Fruit fly (Drosophila melanogaster): ENCODE measurements around the gene RpS27A.

The RpS27A gene

DNA sequence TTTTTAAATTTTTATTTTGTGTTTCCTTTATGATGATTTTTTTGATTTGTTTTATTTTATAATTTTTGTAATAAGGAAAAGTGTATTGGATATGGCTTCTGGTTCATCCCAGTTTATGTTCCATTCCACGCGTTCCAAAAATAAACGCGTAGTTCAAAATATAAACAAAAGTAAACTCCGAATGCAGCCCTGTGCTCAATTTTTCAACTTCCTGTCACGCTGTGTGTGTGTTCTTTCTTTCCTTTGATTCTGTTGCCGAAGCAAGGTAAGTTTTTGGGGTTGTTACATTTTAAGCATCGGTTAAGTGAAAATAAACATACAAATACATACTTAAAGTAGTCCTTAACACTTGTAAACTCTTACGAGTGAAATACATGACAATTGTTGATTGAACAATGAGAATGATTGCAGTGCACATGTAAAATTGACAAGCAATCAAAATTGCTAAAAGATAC is at the start of gene RpS27A, which contains the start of gene Ip259:
TSS of gene RpS27A (plus strand) at position 231 of the 455 bp plus-strand sequence.
TSS of gene Ip259 (plus strand) at position 231 of the 455 bp plus-strand sequence.
- no peak for TF ChIP-seq noc (tag; optimal IDR thresholded peaks at IDR 0.05)

dm6 chr2L:10362408-10363067 is 45.6 kb upstream of the RpS27A start, which contains the start of the genes Cand1 and pim:
Gene Cand1 (minus strand): TSS chr2L:10362707.
Gene pim (plus strand): TSS chr2L:10362989.
- no peak for TF ChIP-seq noc (tag; optimal IDR thresholded peaks at IDR 0.05)

DNA sequence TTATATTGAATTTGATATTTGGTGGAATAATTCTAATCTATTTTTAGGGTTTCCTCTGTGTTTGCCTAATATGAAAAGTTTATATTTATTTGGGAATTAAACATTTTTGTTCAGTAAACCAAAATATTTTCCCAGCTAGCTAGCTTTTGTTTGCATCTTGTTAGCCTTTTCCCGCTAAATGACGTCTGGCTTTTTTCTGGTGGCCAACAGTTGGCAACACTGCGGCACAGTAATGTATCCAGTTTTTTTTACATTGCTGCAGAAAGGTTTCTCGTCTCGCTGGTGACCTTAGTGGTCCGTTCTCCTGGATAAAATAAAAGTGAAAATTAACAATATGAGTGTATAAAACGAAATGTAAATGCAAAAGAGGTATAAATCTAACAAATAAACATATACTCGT is 43.9 kb upstream of the RpS27A start, which contains the start of gene lft:
TSS of gene lft (plus strand) at position 243 of the 400 bp plus-strand sequence.
- TF ChIP-seq noc (tag; optimal IDR thresholded peaks at IDR 0.05): no peak

DNA sequence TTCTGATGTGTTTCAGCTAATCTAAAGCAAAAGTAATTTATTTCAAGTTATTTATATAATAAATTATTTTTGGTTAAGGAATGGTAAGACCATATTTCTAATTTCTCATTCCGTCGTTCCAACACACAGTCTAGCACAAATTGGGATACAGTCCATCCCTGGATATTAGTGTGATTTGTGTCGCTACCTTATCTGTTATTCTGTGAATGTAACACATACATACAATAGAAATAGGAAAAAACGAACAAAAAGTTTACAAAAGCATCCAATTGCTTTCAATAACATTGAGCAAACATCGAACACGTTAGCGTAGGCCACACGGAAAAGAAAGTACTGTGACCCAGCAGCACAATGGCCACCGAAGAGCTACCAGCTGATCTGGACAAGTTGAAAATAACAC is 41.6 kb upstream of the RpS27A start, which contains the start of gene CG5056:
TSS of gene CG5056 (plus strand) at position 168 of the 400 bp plus-strand sequence.
- TF ChIP-seq noc (tag; optimal IDR thresholded peaks at IDR 0.05): no peak

- TF ChIP-seq noc (tag; optimal IDR thresholded peaks at IDR 0.05): no peak
Measured at dm6 chr2L:10372297-10372696, 35.9 kb upstream of the RpS27A start.

DNA sequence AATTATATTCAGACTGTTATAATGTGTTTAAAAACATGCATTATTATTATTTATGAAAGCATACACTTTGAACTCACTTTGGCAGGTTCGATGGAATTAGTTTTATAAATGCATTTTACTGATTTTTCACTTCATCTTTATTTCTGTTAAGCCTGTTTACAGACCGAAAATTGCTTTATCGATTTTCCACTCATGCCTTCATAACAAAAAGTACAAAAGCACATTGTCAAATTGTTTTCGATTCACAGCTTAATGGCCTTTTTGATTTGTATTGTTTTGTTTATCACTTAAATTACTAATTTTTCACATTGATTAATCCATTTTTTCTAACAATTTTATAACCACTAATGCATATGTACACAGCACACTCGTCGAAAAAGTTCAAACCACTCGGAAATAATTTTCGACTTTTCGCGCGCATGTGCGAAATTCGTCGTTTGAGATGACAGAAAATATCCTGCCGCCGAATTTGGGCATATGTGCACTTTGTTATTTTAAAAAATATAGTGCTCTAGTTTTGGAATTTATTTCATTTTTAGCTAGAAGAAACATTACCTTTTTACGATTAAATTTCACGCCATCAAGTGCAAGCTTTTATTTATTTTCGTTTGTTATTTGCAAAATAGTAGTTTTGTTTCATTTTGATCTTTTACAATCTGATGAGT is 34.4 kb upstream of the RpS27A start, which contains the start of gene rho-5:
TSS of gene rho-5 (minus strand) at position 296 of the 665 bp plus-strand sequence.
- TF ChIP-seq noc (tag; optimal IDR thresholded peaks at IDR 0.05): no peak

dm6 chr2L:10375464-10376236 is 32.5 kb upstream of the RpS27A start, which contains the start of the genes CG33303 and dpr19:
Gene CG33303 (minus strand): TSS chr2L:10375757.
Gene dpr19 (plus strand): TSS chr2L:10376168.
- peak; percentile 11 for TF ChIP-seq noc (tag; optimal IDR thresholded peaks at IDR 0.05)

- no peak for TF ChIP-seq noc (tag; optimal IDR thresholded peaks at IDR 0.05)
Measured at dm6 chr2L:10376276-10376675, 31.9 kb upstream of the RpS27A start.

DNA sequence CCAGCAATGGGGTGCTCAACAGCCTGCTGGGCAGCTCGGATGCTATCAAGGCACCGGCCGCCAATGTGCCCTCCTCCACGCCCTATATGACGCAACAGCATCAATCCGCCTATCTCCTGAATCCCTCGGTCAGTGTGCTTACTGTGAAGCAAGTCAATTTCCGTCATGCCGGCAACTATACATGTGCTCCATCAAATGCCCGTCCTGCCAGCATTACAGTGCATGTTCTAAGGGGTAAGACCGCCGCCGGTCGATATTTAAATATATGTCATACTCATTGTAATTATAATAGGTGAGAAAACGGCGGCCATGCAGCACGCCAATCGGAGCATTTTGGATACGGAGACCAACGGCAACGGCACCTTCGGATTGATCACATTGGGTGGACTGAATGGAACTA is 29.5 kb upstream of the RpS27A start:
- no peak for TF ChIP-seq noc (tag; optimal IDR thresholded peaks at IDR 0.05)

DNA sequence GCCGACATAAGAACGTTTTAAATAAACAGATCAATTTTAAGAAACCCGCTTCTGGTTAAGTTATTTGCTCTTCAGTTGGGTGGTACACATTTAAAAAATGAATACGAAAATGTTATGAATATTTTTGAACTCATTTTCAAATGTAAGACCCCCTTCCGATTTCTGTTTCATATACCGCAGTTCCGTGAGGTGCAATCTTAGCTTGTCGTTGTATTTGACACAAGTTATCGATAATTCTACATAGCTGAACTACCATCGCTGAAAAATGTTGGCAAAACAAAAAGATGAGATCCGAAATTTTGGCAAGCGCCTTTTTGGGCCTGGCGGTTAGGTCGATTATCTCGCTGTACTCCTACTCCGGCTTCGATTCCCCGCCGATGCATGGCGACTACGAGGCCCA is 28.3 kb upstream of the RpS27A start, which contains the start of gene gny:
TSS of gene gny (plus strand) at position 239 of the 400 bp plus-strand sequence.
- TF ChIP-seq noc (tag; optimal IDR thresholded peaks at IDR 0.05): no peak

dm6 chr2L:10381890-10382450 is 26.2 kb upstream of the RpS27A start, which contains the start of gene CG5096:
Gene CG5096 (plus strand): TSS chr2L:10382263.
- TF ChIP-seq noc (tag; optimal IDR thresholded peaks at IDR 0.05): peak; percentile 97

- peak; percentile 53 for TF ChIP-seq noc (tag; optimal IDR thresholded peaks at IDR 0.05)
Measured at dm6 chr2L:10386208-10386805, 21.8 kb upstream of the RpS27A start, which contains the start of the genes Cdk1 and mRpS7. Gene Cdk1 (minus strand): TSS chr2L:10386262. Gene mRpS7 (plus strand): TSS chr2L:10386662.

DNA sequence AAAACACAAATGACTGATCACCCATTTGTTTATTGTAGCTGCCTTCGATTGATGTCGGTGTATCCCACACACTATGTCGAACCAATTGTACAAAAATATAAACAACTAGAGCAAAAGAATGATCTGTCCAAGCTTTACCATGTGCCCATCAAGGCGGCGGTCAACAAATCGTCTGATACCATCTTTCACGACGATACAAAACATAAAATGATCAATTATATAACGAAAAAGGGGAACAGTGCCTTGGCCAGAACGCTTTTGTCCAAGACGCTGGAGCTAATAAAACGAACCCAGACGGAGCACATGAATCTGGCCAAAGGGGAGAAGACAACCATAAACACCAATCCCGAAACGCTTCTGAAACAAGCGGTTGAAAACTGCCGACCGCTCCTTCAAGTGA is 21.3 kb upstream of the RpS27A start:
- TF ChIP-seq noc (tag; optimal IDR thresholded peaks at IDR 0.05): no peak

- peak; percentile 31 for TF ChIP-seq noc (tag; optimal IDR thresholded peaks at IDR 0.05)
Measured at dm6 chr2L:10387869-10388726, 20.1 kb upstream of the RpS27A start, which contains the start of gene da. Gene da (plus strand): TSS chr2L:10388105.

Measured in whole organism, larva.